Worm (Caenorhabditis elegans): ENCODE data around the gene far-2.

The far-2 gene

DNA sequence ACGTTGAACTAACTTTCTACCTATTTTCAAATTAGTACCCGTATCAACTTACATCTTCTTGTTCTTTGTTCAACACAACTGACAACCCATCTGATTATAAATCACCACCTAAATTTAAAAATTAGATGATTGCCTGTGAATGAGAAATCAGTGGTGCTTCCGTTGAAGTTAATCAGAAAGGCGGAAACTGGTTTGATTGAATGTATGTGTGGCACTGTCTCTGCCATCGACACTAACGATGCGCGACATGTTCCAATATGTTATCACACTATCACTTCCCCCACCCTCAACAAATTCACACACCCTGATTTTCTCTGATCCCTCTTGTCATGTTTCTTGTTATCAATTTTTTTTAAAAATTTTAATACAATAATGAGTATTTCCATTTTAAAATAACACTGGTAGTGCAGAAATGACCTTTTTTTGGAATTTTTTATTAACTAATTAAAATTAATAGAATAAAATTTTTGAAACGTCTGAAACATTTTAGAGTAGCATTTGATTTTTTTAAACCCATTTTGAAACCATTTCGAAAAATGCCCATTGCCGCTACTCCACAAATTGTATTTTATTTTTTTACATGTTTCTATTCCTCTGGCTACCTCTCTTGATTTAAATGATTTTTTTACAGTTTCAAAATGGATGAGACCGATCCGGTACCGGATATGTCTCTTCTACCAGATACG is 37.4 kb downstream of the far-2 start, which contains the start of gene ced-11:
Gene ced-11, plus strand, starts transcription at position 636 of the 686 bp plus-strand sequence.
- TF ChIP-seq ceh-14 (tag; optimal IDR thresholded peaks at IDR 0.05) (no peak), fkh-6 (tag; optimal IDR thresholded peaks at IDR 0.05) (no peak), lin-11 (tag; optimal IDR thresholded peaks at IDR 0.05) (no peak), che-1 (tag; optimal IDR thresholded peaks at IDR 0.05) (no peak)

- TF ChIP-seq K09A11.1 (tag; optimal IDR thresholded peaks at IDR 0.05; ENCODE audit: insufficient read depth): no peak
- no peak for TF ChIP-seq ceh-48 (tag; optimal IDR thresholded peaks at IDR 0.05)
- TF ChIP-seq pax-1 (tag; optimal IDR thresholded peaks at IDR 0.05): peak; percentile 34
- no peak for TF ChIP-seq fkh-6 (tag; optimal IDR thresholded peaks at IDR 0.05)
- TF ChIP-seq ztf-16 (tag; optimal IDR thresholded peaks at IDR 0.05): no peak
Observed at ce11 chrIII:9125789-9126304, 44.2 kb downstream of the far-2 start, which contains the start of gene sec-16A.1. sec-16A.1 (plus strand) TSS chrIII:9125839.

DNA sequence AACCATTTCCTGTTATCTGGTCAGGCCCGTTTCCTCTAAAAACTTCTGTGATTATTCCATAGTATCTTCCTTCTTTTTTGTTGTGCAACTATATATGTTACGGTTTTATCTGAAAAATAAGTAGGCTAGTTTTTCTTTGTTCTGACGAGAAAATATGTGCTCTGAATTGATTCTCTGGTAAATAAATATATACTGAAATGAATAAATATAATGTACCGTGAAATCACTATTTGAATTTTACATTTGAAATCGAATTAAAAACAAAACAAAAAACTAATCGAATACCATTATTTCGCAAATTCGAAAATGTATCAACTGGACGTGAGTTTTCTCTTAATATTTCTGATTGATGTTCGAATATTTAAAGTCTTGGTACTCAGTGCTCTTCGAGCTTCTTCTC is 49.0 kb downstream of the far-2 start, which contains the start of gene ZK512.10:
Gene ZK512.10, plus strand, starts transcription at position 301 of the 400 bp plus-strand sequence.
- TF ChIP-seq ztf-16 (tag; optimal IDR thresholded peaks at IDR 0.05) (no peak), ceh-6 (GFP tag; optimal IDR thresholded peaks at IDR 0.05) (no peak), pha-2 (tag; optimal IDR thresholded peaks at IDR 0.05) (no peak), pros-1 (tag; optimal IDR thresholded peaks at IDR 0.05) (no peak), pat-9 (tag; optimal IDR thresholded peaks at IDR 0.05) (no peak), fax-1 (tag; optimal IDR thresholded peaks at IDR 0.05) (no peak), syd-9 (tag; optimal IDR thresholded peaks at IDR 0.05) (no peak), tbx-7 (tag; optimal IDR thresholded peaks at IDR 0.05) (no peak), hlh-6 (tag; optimal IDR thresholded peaks at IDR 0.05) (no peak), ceh-48 (tag; optimal IDR thresholded peaks at IDR 0.05) (no peak), ceh-14 (tag; optimal IDR thresholded peaks at IDR 0.05) (no peak), Y22D7AL.16 (tag; optimal IDR thresholded peaks at IDR 0.05) (no peak), T23F11.4 (GFP tag; optimal IDR thresholded peaks at IDR 0.05) (no peak), pag-3 (tag; optimal IDR thresholded peaks at IDR 0.05; ENCODE audit: borderline replicate concordance) (no peak), unc-42 (tag; optimal IDR thresholded peaks at IDR 0.05) (no peak)

All from whole organism, late embryonic.